Fruit fly (Drosophila melanogaster): Measurements from ENCODE around the gene ACXD.

Gene ACXD

DNA sequence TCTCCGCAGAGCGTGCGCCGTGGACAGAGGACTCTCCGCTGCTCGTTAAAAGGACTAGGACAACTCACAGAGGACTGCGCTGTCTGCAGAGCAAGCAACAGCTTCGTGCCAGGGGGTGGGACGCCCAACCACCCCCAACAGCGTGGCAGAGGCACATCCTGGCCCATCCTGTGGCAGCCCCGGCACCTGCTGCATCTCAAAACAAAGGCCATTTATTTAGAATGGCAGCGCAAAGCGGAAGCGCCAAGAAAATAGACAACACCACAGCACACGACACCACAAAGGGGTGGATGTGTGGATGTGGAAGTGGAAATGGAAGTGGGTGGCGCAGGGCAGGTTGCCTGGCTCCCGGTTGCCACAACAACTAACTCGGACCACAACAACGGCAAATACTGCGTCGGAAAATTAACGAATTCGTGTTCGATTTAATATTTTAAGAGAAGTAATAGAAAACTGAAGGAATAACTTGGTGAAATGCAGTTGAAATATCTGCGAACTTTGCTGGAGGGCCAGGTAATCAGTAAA lies 8.2 kb upstream of the ACXD start, which contains the start of gene Oseg2:
TSS of gene Oseg2 (plus strand) at position 475 of the 525 bp plus-strand sequence.
- peak; percentile 85 for TF ChIP-seq CG12605 (GFP tag; IDR thresholded peaks at IDR 0.05)
- no peak for TF ChIP-seq Pif1B (GFP tag; optimal IDR thresholded peaks at IDR 0.05)

DNA sequence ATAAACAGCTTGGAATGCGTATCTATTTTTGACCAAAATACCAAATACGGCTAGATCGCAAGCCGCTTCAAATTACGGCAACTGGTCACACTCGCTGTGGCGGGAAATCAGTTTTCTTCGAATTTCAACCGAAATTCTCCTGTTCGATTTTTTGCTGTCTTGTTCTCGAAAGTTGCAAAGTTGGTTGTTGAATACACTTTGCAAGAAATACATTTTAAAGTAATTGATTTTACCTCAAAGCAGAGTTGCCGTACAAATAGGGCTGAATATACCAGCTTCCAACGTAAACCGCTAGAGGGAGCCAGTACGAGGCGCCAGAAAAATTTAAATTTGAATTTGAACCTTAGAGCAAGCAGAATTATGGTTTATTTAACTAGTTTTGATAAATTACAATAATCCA lies 374 bp upstream of the ACXD start, which contains the start of gene CG9018:
TSS of gene CG9018 (minus strand) at position 43 of the 400 bp plus-strand sequence.
- TF ChIP-seq CG8301 (tag; optimal IDR thresholded peaks at IDR 0.05) (no peak), rn (GFP tag; IDR thresholded peaks at IDR 0.05) (no peak), fd96Ca (GFP tag; IDR thresholded peaks at IDR 0.05) (no peak), CG32121 (GFP tag; IDR thresholded peaks at IDR 0.05) (no peak), CG14655 (GFP tag; optimal IDR thresholded peaks at IDR 0.05) (no peak), EcR (GFP tag; optimal IDR thresholded peaks at IDR 0.05) (no peak), Pif1A (GFP tag; optimal IDR thresholded peaks at IDR 0.05) (no peak), Snoo (tag; optimal IDR thresholded peaks at IDR 0.05) (no peak), CG15710 (tag; optimal IDR thresholded peaks at IDR 0.05) (no peak), CG34367 (tag; optimal IDR thresholded peaks at IDR 0.05) (no peak)

DNA sequence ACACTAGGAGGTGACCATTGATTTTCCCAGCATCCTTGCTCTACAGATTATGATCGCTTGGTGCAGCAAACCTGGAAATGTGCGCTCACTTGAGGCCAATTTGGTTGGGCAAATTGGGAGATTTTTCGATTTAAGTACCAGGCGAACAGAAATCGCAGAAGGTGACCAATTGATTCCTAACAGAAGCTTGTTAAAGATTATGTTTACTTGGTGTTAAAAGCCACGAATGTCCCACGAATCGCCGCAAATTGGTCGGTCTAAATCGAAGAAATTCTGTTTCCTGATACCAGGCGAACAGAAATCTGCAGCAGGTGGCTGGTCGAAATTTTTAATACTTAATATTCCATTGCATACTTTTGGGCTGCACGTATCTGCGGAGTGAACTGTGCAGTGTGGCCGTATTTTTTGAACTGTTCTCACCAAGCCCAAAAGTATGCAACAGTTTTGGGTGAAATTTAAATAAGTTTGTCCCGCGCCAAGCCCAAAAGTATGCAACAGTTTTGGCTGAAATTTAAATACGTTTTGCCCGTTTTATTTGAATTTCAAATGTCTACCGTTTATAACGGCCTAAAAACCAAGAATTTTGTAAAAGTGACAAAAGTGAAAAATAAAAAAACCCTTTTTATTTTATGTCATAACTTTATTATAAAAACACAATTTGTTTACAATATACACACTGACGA lies 6.6 kb downstream of the ACXD start, which contains the start of gene CG32301:
TSS of gene CG32301 (plus strand) at position 633 of the 683 bp plus-strand sequence.
- TF ChIP-seq fd96Ca (GFP tag; IDR thresholded peaks at IDR 0.05) = no peak
- no peak for TF ChIP-seq CG13204 (GFP tag; optimal IDR thresholded peaks at IDR 0.05)
- no peak for TF ChIP-seq EcR (GFP tag; optimal IDR thresholded peaks at IDR 0.05)
- no peak for TF ChIP-seq CG4496 (GFP tag; IDR thresholded peaks at IDR 0.05)
- TF ChIP-seq Ets98B (GFP tag; IDR thresholded peaks at IDR 0.05) = no peak
- no peak for TF ChIP-seq CG15710 (tag; optimal IDR thresholded peaks at IDR 0.05)
- no peak for TF ChIP-seq Pif1A (GFP tag; optimal IDR thresholded peaks at IDR 0.05)
- no peak for TF ChIP-seq D1 (tag; optimal IDR thresholded peaks at IDR 0.05)
- no peak for TF ChIP-seq CG10348 (GFP tag; IDR thresholded peaks at IDR 0.05)
- TF ChIP-seq Snoo (tag; optimal IDR thresholded peaks at IDR 0.05) = no peak
- no peak for TF ChIP-seq CG17806 (tag; optimal IDR thresholded peaks at IDR 0.05)
- no peak for TF ChIP-seq CG32121 (GFP tag; IDR thresholded peaks at IDR 0.05)
- no peak for TF ChIP-seq Pif1B (GFP tag; optimal IDR thresholded peaks at IDR 0.05)
- TF ChIP-seq CG8301 (tag; optimal IDR thresholded peaks at IDR 0.05) = no peak
- TF ChIP-seq CG8159 (tag; optimal IDR thresholded peaks at IDR 0.05) = no peak

DNA sequence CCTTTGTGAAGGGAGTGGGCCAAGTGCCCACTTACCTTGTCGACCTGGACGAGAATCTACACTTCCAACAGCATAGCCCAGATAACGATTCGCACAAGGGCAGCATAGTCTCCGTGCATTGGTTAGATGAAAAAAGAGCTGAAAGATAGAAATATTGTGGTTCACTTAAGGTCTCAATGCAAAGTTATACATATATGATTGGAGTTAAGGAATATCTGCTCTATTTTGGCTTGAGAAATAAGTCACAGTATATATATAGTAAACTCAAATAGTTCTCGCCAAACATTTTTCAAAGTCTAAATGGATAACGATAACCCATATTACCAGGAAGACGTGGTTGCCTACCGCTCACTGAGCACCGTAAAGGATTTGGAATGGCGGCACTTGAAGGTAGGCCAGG lies 10.9 kb downstream of the ACXD start, which contains the start of gene CG32305:
TSS of gene CG32305 (plus strand) at position 301 of the 400 bp plus-strand sequence.
- TF ChIP-seq gl (tag; optimal IDR thresholded peaks at IDR 0.05) (no peak), EcR (GFP tag; optimal IDR thresholded peaks at IDR 0.05) (no peak), CG32121 (GFP tag; IDR thresholded peaks at IDR 0.05) (no peak), Pif1A (GFP tag; optimal IDR thresholded peaks at IDR 0.05) (no peak), CG10348 (GFP tag; IDR thresholded peaks at IDR 0.05) (no peak), CG8159 (tag; optimal IDR thresholded peaks at IDR 0.05) (no peak), Ets98B (GFP tag; IDR thresholded peaks at IDR 0.05) (no peak), CG9948 (tag; optimal IDR thresholded peaks at IDR 0.05) (no peak)

DNA sequence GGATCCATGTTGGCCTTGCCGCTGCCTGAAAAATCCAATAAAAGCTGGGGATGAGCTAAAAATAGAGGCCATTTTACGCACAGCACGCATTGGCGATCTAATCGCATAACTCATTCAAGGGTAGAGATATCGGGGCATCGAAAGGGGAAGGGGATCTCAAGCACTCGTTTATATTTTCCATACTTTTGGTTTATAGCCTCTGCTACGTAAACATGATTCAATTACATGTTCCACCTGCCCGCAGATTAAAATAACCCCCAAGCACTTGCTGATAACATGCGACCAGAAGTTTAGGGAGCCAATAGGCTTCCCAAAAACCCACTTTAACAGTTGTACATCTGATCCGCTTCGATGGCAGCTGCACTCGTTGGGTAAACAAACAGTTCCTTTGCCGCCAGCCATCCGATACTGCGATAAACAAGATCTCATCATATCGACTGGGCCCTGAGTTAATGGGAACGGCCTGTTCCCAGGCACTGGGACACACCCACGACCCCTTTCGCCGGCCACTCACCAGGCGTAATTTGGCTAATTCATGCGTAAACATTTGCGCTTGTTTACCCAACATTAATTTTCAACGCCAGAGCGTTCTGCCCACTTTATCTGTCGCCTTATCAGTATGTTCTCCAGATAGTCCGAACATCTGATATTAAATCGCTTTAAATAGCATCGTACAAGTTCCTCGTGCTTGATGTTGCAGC lies 16.7 kb downstream of the ACXD start:
- no peak for TF ChIP-seq D1 (tag; optimal IDR thresholded peaks at IDR 0.05)
- no peak for TF ChIP-seq CG34367 (tag; optimal IDR thresholded peaks at IDR 0.05)
- no peak for TF ChIP-seq Pif1B (GFP tag; optimal IDR thresholded peaks at IDR 0.05)

DNA sequence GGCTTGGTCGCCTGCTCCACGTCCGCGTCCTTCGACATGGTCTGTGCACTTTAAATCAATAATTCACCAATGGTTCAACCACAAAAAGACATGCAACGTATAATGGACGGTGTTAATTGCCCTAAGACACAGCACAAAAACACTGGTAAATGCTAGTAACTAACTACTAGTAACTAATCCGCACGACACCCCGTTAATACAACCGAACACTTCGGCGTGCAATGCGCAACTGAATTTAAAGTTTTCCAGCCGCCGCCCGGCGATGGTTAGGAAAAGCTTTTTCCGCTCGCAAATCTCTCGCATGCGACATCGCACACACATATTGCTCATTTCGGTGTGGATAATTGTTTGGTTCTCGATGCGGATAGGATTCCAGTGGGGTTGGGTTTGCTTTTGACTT lies 18.4 kb downstream of the ACXD start:
- TF ChIP-seq EcR (GFP tag; optimal IDR thresholded peaks at IDR 0.05) (no peak), CG10348 (GFP tag; IDR thresholded peaks at IDR 0.05) (no peak), Ets98B (GFP tag; IDR thresholded peaks at IDR 0.05) (peak; percentile 29), CG9948 (tag; optimal IDR thresholded peaks at IDR 0.05) (no peak), CG17806 (tag; optimal IDR thresholded peaks at IDR 0.05) (no peak)

DNA sequence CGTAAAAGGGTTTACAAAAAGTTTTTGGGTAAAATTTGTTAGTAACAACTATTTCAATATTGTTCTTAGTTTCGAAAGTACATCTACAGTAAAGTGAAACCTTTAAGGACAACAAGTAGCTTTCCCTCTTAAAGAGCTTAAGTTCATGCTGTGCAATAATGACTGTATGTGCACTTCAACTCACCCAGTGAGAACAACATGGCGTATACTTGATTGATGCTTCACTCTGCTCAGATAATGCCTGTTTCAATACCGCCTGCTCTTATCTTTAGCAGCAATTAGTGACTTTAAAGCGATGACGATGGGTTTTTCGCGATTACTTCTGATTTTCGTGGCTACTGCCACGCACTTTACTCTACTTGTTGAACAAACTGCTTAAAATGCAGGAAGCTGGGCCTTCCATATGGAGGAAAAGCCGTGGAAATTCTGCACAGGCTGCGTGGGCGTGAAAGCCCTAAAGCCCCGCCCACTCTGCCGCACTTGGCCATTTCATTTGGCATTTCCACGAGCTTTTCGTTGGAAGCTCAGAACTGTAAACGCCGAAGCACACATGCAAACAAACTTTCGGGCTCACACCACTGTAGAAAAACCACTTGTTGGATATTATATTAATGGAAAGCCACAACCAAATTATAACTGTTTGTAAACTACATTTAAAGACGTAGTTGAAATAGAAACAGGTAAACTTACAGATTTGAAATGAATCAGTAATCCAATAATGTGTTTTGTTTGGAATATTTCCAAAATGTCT lies 19.2 kb downstream of the ACXD start:
- TF ChIP-seq CG10348 (GFP tag; IDR thresholded peaks at IDR 0.05) (no peak), CG12605 (GFP tag; IDR thresholded peaks at IDR 0.05) (peak; percentile 62; the same call in 1 of the 2 replicates), CG4496 (GFP tag; IDR thresholded peaks at IDR 0.05) (no peak)
